Fruit fly (Drosophila melanogaster) whole organism, adult: ENCODE data around the gene Ork1.

ENCODE experiments used
- CG14711 ChIP-seq: fragments of 200-800 bp; sonication (Bioruptor generic); optimal IDR thresholded peaks from 2 replicates; lab custom pipeline; 2018; ENCODE audit warnings: missing biosample characterization, mild to moderate bottlenecking, missing genetic modification characterization, moderate library complexity
- CG1620 ChIP-seq: fragments of 200-800 bp; sonication (Bioruptor generic); optimal IDR thresholded peaks from 2 replicates; lab custom pipeline; 2016; ENCODE audit warnings: missing biosample characterization, missing genetic modification characterization
- Clk ChIP-seq: fragments of 200-800 bp; sonication (Bioruptor generic); optimal IDR thresholded peaks from 2 replicates; lab custom pipeline; 2017; ENCODE audit warnings: missing biosample characterization, missing genetic modification characterization
- Crg-1 ChIP-seq: fragments of 200-800 bp; sonication (Bioruptor generic); optimal IDR thresholded peaks from 2 replicates; lab custom pipeline; 2016; ENCODE audit warnings: missing biosample characterization, missing genetic modification characterization
- Mnt ChIP-seq: fragments of 200-800 bp; sonication (Bioruptor generic); optimal IDR thresholded peaks from 2 replicates; lab custom pipeline; 2016; ENCODE audit warnings: missing biosample characterization, mild to moderate bottlenecking, missing genetic modification characterization
- cic ChIP-seq: fragments of 200-800 bp; sonication (Bioruptor generic); optimal IDR thresholded peaks from 2 replicates; lab custom pipeline; 2017; ENCODE audit warnings: missing biosample characterization, mild to moderate bottlenecking, missing genetic modification characterization, moderate library complexity
- cnc ChIP-seq, 2 experiments: fragments of >200 bp; optimal IDR thresholded peaks; 2 replicates each; lab custom pipeline; 2017
- pad ChIP-seq: fragments of 200-800 bp; sonication (Bioruptor generic); optimal IDR thresholded peaks from 3 replicates; lab custom pipeline; 2017; ENCODE audit warnings: missing biosample characterization, missing genetic modification characterization, mild to moderate bottlenecking, moderate library complexity, missing genetic modification reagents
- toe ChIP-seq: fragments of 200-800 bp; sonication (Bioruptor generic); optimal IDR thresholded peaks from 2 replicates; lab custom pipeline; 2016; ENCODE audit warnings: missing biosample characterization, missing genetic modification characterization

- TF ChIP-seq cnc (optimal IDR thresholded peaks at IDR 0.05; lab: Kevin White, UChicago): no peak
- TF ChIP-seq cic (GFP tag; lab: Kevin White, UChicago): no peak
- TF ChIP-seq Mnt: no peak
- no peak for TF ChIP-seq Clk (GFP tag; lab: Kevin White, UChicago)
- no peak for TF ChIP-seq pad
- TF ChIP-seq Crg-1 (GFP tag; lab: Kevin White, UChicago): no peak
- TF ChIP-seq CG1620 (GFP tag; lab: Kevin White, UChicago): no peak
- no peak for TF ChIP-seq CG14711 (tag; lab: Kevin White, UChicago)
- TF ChIP-seq toe: no peak
These were observed 23.4 kb downstream of the Ork1 start for dm6 chrX:10867692-10868091.
